Fruit fly (Drosophila melanogaster): ENCODE measurements around the gene Uch.

Uch gene

DNA sequence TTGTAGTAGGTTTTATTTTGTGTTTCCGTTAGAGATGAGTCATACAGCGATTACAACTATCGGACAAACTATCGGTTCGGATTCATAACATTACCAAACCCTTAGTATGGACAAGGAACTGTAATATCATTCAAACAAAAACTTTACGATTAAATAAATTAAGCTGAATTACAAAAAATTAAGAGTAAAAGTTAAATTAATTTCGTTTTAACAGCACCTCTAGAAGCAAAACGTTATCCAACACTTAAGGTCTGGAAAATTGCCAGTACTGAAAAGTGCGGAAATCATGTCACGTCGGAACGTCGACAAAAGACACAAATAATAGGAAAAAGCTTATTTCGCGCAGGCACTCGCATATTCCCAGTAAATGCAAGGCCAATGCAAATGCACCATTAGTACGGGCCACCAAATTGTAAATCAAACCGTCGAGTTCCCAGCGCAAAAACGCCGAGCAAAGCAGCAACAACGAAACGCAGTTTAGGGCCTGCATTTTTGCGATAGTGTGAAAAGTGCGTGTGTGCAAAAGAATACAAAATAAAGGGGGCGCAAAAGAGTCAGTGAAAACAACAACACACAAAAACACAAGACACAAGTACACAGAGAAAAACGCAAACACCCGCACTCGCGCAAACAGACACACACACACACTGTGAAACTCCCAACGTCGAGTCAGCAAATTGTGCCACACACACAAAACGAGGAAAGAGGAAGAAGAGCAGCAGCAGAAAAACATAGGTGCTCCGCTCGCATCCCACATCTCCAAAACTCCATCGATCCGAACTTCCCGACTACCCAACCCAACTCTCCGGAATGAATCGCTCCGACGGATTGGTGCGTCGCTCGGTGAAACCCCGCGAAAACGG lies 12.5 kb upstream of the Uch start, which contains the start of the genes CG15387 and sau (continued):
- peak; percentile 81 for TF ChIP-seq zfh1 (GFP tag; IDR thresholded peaks at IDR 0.05)
- peak; percentile 63 for TF ChIP-seq org-1 (GFP tag; optimal IDR thresholded peaks at IDR 0.05)
- peak; percentile 89 for TF ChIP-seq CG2712 (tag; optimal IDR thresholded peaks at IDR 0.05)
- TF ChIP-seq NC2α (GFP tag; optimal IDR thresholded peaks at IDR 0.05) = peak; percentile 81
- TF ChIP-seq CG4617 (GFP tag; optimal IDR thresholded peaks at IDR 0.05; ENCODE audit: borderline replicate concordance) = peak; percentile 94
- TF ChIP-seq CG2889 (GFP tag; IDR thresholded peaks at IDR 0.05) = peak; percentile 79
- no peak for TF ChIP-seq lov (optimal IDR thresholded peaks at IDR 0.05)
- TF ChIP-seq lov (GFP tag; IDR thresholded peaks at IDR 0.05) = peak; percentile 76; the same call in 2 of the 3 replicates
- peak; percentile 73 for TF ChIP-seq cg (GFP tag; optimal IDR thresholded peaks at IDR 0.05)
- peak; percentile 88 for TF ChIP-seq pho (GFP tag; optimal IDR thresholded peaks at IDR 0.05)
- TF ChIP-seq Abd-B (GFP tag; optimal IDR thresholded peaks at IDR 0.05) = peak; percentile 82
- peak; percentile 32 for TF ChIP-seq pfk (GFP tag; optimal IDR thresholded peaks at IDR 0.05)
- peak; percentile 65 for TF ChIP-seq CG1529 (GFP tag; optimal IDR thresholded peaks at IDR 0.05)
- TF ChIP-seq CG5245 (GFP tag; optimal IDR thresholded peaks at IDR 0.05) = peak; percentile 71
- peak; percentile 65 for TF ChIP-seq da (GFP tag; optimal IDR thresholded peaks at IDR 0.05)
- TF ChIP-seq CG11398 (GFP tag; optimal IDR thresholded peaks at IDR 0.05) = peak; percentile 51
- peak; percentile 71 for TF ChIP-seq nau (GFP tag; optimal IDR thresholded peaks at IDR 0.05)
- TF ChIP-seq Bdp1 (GFP tag; optimal IDR thresholded peaks at IDR 0.05) = peak; percentile 75
- TF ChIP-seq zen2 (GFP tag; IDR thresholded peaks at IDR 0.05; ENCODE audit: partially characterized antibody) = peak; percentile 84; the same call in 2 of the 3 replicates
- TF ChIP-seq Ets97D (GFP tag; optimal IDR thresholded peaks at IDR 0.05) = peak; percentile 92
- TF ChIP-seq pros (GFP tag; optimal IDR thresholded peaks at IDR 0.05) = no peak
- TF ChIP-seq seq (GFP tag; IDR thresholded peaks at IDR 0.05) = peak; percentile 80
- TF ChIP-seq Pdp1 (GFP tag; optimal IDR thresholded peaks at IDR 0.05) = peak; percentile 89 to 92
- TF ChIP-seq CG16863 (GFP tag; optimal IDR thresholded peaks at IDR 0.05) = peak; percentile 92
- TF ChIP-seq Hr39 (optimal IDR thresholded peaks at IDR 0.05) = no peak
- TF ChIP-seq nerfin-2 (GFP tag; IDR thresholded peaks at IDR 0.05; ENCODE audit: partially characterized antibody) = peak; percentile 85
- TF ChIP-seq CG1233 (GFP tag; optimal IDR thresholded peaks at IDR 0.05) = peak; percentile 82
- TF ChIP-seq br (optimal IDR thresholded peaks at IDR 0.05) = no peak
- peak; percentile 81 for TF ChIP-seq CrebB (tag; optimal IDR thresholded peaks at IDR 0.05)
- peak; percentile 70; the same call in 2 of the 3 replicates for TF ChIP-seq Mrtf (GFP tag; IDR thresholded peaks at IDR 0.05)
- TF ChIP-seq Dfd (GFP tag; optimal IDR thresholded peaks at IDR 0.05) = no peak
- TF ChIP-seq row (GFP tag; IDR thresholded peaks at IDR 0.05) = peak; percentile 94
- TF ChIP-seq slou (GFP tag; optimal IDR thresholded peaks at IDR 0.05) = peak; percentile 88
- TF ChIP-seq CG4360 (GFP tag; IDR thresholded peaks at IDR 0.05) = peak; percentile 38
- TF ChIP-seq CG14965 (GFP tag; optimal IDR thresholded peaks at IDR 0.05; ENCODE audit: borderline replicate concordance) = no peak
- TF ChIP-seq CG18011 (GFP tag; optimal IDR thresholded peaks at IDR 0.05) = peak; percentile 71
- TF ChIP-seq bcd (GFP tag; optimal IDR thresholded peaks at IDR 0.05) = peak; percentile 82
- peak; percentile 71 for TF ChIP-seq gt (GFP tag; IDR thresholded peaks at IDR 0.05)
- TF ChIP-seq Hr78 (GFP tag; optimal IDR thresholded peaks at IDR 0.05) = peak in 1 of 2 experiments; percentile 51
- no peak for TF ChIP-seq h (optimal IDR thresholded peaks at IDR 0.05)
- peak; percentile 52 for TF ChIP-seq Adf1 (GFP tag; IDR thresholded peaks at IDR 0.05)
- peak; percentile 79 for TF ChIP-seq tup (GFP tag; optimal IDR thresholded peaks at IDR 0.05)
- TF ChIP-seq CG2202 (tag; optimal IDR thresholded peaks at IDR 0.05) = peak; percentile 68
- TF ChIP-seq gcm (GFP tag; optimal IDR thresholded peaks at IDR 0.05) = peak; percentile 68
- TF ChIP-seq crp (GFP tag; optimal IDR thresholded peaks at IDR 0.05) = peak in 1 of 2 experiments; percentile 59
- no peak for TF ChIP-seq sr (GFP tag; IDR thresholded peaks at IDR 0.05)
- TF ChIP-seq CG7556 (GFP tag; optimal IDR thresholded peaks at IDR 0.05) = peak; percentile 83
- TF ChIP-seq cas (GFP tag; IDR thresholded peaks at IDR 0.05) = peak; percentile 78; the same call in 1 of the 2 replicates
- peak; percentile 56 for TF ChIP-seq sima (GFP tag; optimal IDR thresholded peaks at IDR 0.05)
